Fruit fly (Drosophila melanogaster) whole organism, prepupa: ENCODE data around the gene CG14507.

ENCODE experiments used
- Blimp-1 ChIP-seq: fragments of 200-800 bp; sonication (Bioruptor generic); optimal IDR thresholded peaks from 3 replicates; lab custom pipeline; 2017; ENCODE audit warnings: missing biosample characterization, missing genetic modification characterization, mild to moderate bottlenecking, moderate library complexity, missing genetic modification reagents
- CG10631 ChIP-seq: fragments of 200-800 bp; sonication (Bioruptor generic); optimal IDR thresholded peaks from 2 replicates; lab custom pipeline; 2016; ENCODE audit warnings: missing biosample characterization, missing genetic modification characterization
- CG10669 ChIP-seq: fragments of 200-800 bp; sonication (Bioruptor generic); optimal IDR thresholded peaks from 3 replicates; lab custom pipeline; 2018; ENCODE audit warnings: missing biosample characterization, mild to moderate bottlenecking, missing genetic modification characterization, moderate library complexity
- CG11294 ChIP-seq: fragments of 200-800 bp; sonication (Bioruptor generic); IDR thresholded peaks from 2 replicates; pipeline ENCODE4 v1.3.6; 2022; ENCODE audit warnings: missing biosample characterization, missing genetic modification characterization
- CG11762 ChIP-seq: fragments of 200-800 bp; sonication (Bioruptor generic); optimal IDR thresholded peaks from 3 replicates; lab custom pipeline; 2016; ENCODE audit warnings: missing biosample characterization, missing genetic modification characterization; ENCODE audit not compliant: insufficient read depth
- CG11902 ChIP-seq: fragments of 200-800 bp; sonication (Bioruptor generic); optimal IDR thresholded peaks from 3 replicates; lab custom pipeline; 2016; ENCODE audit warnings: missing biosample characterization, missing genetic modification characterization
- CG1621 ChIP-seq: fragments of 200-800 bp; sonication (Bioruptor generic); optimal IDR thresholded peaks from 3 replicates; lab custom pipeline; 2018; ENCODE audit warnings: missing biosample characterization, mild to moderate bottlenecking, missing genetic modification characterization
- CG16779 ChIP-seq: fragments of 200-800 bp; sonication (Bioruptor generic); optimal IDR thresholded peaks from 3 replicates; lab custom pipeline; 2017; ENCODE audit warnings: missing biosample characterization, mild to moderate bottlenecking, missing genetic modification characterization
- CG31627 ChIP-seq: fragments of 200-800 bp; sonication (Bioruptor generic); optimal IDR thresholded peaks from 3 replicates; lab custom pipeline; 2016; ENCODE audit warnings: missing biosample characterization, missing genetic modification characterization
- CG32006 ChIP-seq: fragments of 200-800 bp; sonication (Bioruptor generic); optimal IDR thresholded peaks from 3 replicates; lab custom pipeline; 2017; ENCODE audit warnings: missing biosample characterization, mild to moderate bottlenecking, missing genetic modification characterization
- CG34406 ChIP-seq: fragments of 200-800 bp; sonication (Bioruptor generic); optimal IDR thresholded peaks from 3 replicates; lab custom pipeline; 2016; ENCODE audit warnings: missing biosample characterization, missing genetic modification characterization
- CG6163 ChIP-seq: fragments of 200-800 bp; sonication (Bioruptor generic); IDR thresholded peaks from 3 replicates; pipeline ENCODE4 v1.3.6; 2022; ENCODE audit warnings: missing biosample characterization, missing genetic modification characterization
- CG6276 ChIP-seq: fragments of 200-800 bp; sonication (Bioruptor generic); optimal IDR thresholded peaks from 2 replicates; lab custom pipeline; 2017; ENCODE audit warnings: missing biosample characterization, mild to moderate bottlenecking, missing genetic modification characterization
- CG6808 ChIP-seq: fragments of 200-800 bp; sonication (Bioruptor generic); optimal IDR thresholded peaks from 3 replicates; lab custom pipeline; 2017; ENCODE audit warnings: missing biosample characterization, missing genetic modification characterization, mild to moderate bottlenecking, moderate library complexity, missing genetic modification reagents
- CG7368 ChIP-seq: fragments of 200-800 bp; sonication (Bioruptor generic); optimal IDR thresholded peaks from 3 replicates; lab custom pipeline; 2016; ENCODE audit warnings: missing biosample characterization, missing genetic modification characterization
- CG8319 ChIP-seq: fragments of 200-800 bp; sonication (Bioruptor generic); optimal IDR thresholded peaks from 3 replicates; lab custom pipeline; 2016; ENCODE audit warnings: missing biosample characterization, missing genetic modification characterization
- CG8632 ChIP-seq: fragments of 200-800 bp; sonication (Bioruptor generic); optimal IDR thresholded peaks from 3 replicates; lab custom pipeline; 2016; ENCODE audit warnings: missing biosample characterization, missing genetic modification characterization
- CG9139 ChIP-seq: fragments of 200-800 bp; sonication (Bioruptor generic); optimal IDR thresholded peaks from 3 replicates; lab custom pipeline; 2017; ENCODE audit warnings: missing biosample characterization, mild to moderate bottlenecking, missing genetic modification characterization
- Eip75B ChIP-seq: fragments of 200-800 bp; sonication (Bioruptor generic); optimal IDR thresholded peaks from 3 replicates; lab custom pipeline; 2016; ENCODE audit warnings: missing biosample characterization, missing genetic modification characterization
- Eip78C ChIP-seq: fragments of 200-800 bp; sonication (Bioruptor generic); peaks from one replicate; lab custom pipeline; 2016; ENCODE audit warnings: missing biosample characterization, missing genetic modification characterization
- Eip93F ChIP-seq: fragments of 200-800 bp; sonication (Bioruptor generic); optimal IDR thresholded peaks from 2 replicates; lab custom pipeline; 2016; ENCODE audit warnings: missing biosample characterization, mild to moderate bottlenecking, missing genetic modification characterization
- Ets21C ChIP-seq: fragments of 200-800 bp; sonication (Bioruptor generic); optimal IDR thresholded peaks from 3 replicates; lab custom pipeline; 2016; ENCODE audit warnings: missing biosample characterization, missing genetic modification characterization
- Ets96B ChIP-seq: fragments of 200-800 bp; optimal IDR thresholded peaks from 2 replicates; lab custom pipeline; 2019; ENCODE audit warnings: missing biosample characterization, mild to moderate bottlenecking, missing genetic modification characterization, moderate library complexity
- Gug ChIP-seq: fragments of 200-800 bp; sonication (Bioruptor generic); IDR thresholded peaks from 2 replicates; pipeline ENCODE4 v1.3.6; 2022; ENCODE audit warnings: missing biosample characterization, missing genetic modification characterization
- Hr39 ChIP-seq: fragments of 200-800 bp; sonication (Bioruptor generic); optimal IDR thresholded peaks from 2 replicates; lab custom pipeline; 2016; ENCODE audit warnings: missing biosample characterization, missing genetic modification characterization
- Hr4 ChIP-seq: fragments of 200-800 bp; sonication (Bioruptor generic); optimal IDR thresholded peaks from 3 replicates; lab custom pipeline; 2016; ENCODE audit warnings: missing biosample characterization, missing genetic modification characterization
- Lpt ChIP-seq: fragments of 200-800 bp; sonication (Bioruptor generic); optimal IDR thresholded peaks from 3 replicates; lab custom pipeline; 2016; ENCODE audit warnings: missing biosample characterization, missing genetic modification characterization
- Met ChIP-seq: fragments of 200-800 bp; sonication (Bioruptor generic); optimal IDR thresholded peaks from 3 replicates; lab custom pipeline; 2016; ENCODE audit warnings: missing biosample characterization, missing genetic modification characterization
- OdsH ChIP-seq: fragments of 200-800 bp; sonication (Bioruptor generic); optimal IDR thresholded peaks from 3 replicates; lab custom pipeline; 2016; ENCODE audit warnings: missing biosample characterization, missing genetic modification characterization
- Smox ChIP-seq: fragments of 200-800 bp; sonication (Bioruptor generic); optimal IDR thresholded peaks from 3 replicates; lab custom pipeline; 2016; ENCODE audit warnings: missing biosample characterization, missing genetic modification characterization
- Sox102F ChIP-seq: fragments of 200-800 bp; sonication (Bioruptor generic); optimal IDR thresholded peaks from 2 replicates; lab custom pipeline; 2016; ENCODE audit warnings: missing biosample characterization, mild to moderate bottlenecking, missing genetic modification characterization
- Sox15 ChIP-seq: fragments of 200-800 bp; sonication (Bioruptor generic); optimal IDR thresholded peaks from 3 replicates; lab custom pipeline; 2016; ENCODE audit warnings: missing biosample characterization, missing genetic modification characterization
- achi ChIP-seq: fragments of 200-800 bp; sonication (Bioruptor generic); optimal IDR thresholded peaks from 3 replicates; lab custom pipeline; 2016; ENCODE audit warnings: missing biosample characterization, missing genetic modification characterization
- acj6 ChIP-seq: fragments of 200-800 bp; sonication (Bioruptor generic); optimal IDR thresholded peaks from 3 replicates; lab custom pipeline; 2016; ENCODE audit warnings: missing biosample characterization, missing genetic modification characterization
- dac ChIP-seq: fragments of 200-800 bp; sonication (Bioruptor generic); optimal IDR thresholded peaks from 2 replicates; lab custom pipeline; 2017; ENCODE audit warnings: missing biosample characterization, mild to moderate bottlenecking, missing genetic modification characterization
- dsx ChIP-seq: fragments of 200-800 bp; optimal IDR thresholded peaks from 3 replicates; lab custom pipeline; 2019; ENCODE audit warnings: missing biosample characterization, mild to moderate bottlenecking, missing genetic modification characterization, moderate library complexity; ENCODE audit not compliant: poor library complexity, severe bottlenecking
- eg ChIP-seq: fragments of 200-800 bp; sonication (Bioruptor generic); IDR thresholded peaks from 3 replicates; pipeline ENCODE4 v1.3.6; 2022; ENCODE audit warnings: missing biosample characterization, missing genetic modification characterization
- esn ChIP-seq: fragments of 200-800 bp; sonication (Bioruptor generic); optimal IDR thresholded peaks from 2 replicates; lab custom pipeline; 2016; ENCODE audit warnings: missing biosample characterization, mild to moderate bottlenecking, missing genetic modification characterization, moderate library complexity
- fd85E ChIP-seq: fragments of 200-800 bp; sonication (Bioruptor generic); optimal IDR thresholded peaks from 3 replicates; lab custom pipeline; 2016; ENCODE audit warnings: missing biosample characterization, missing genetic modification characterization
- lz ChIP-seq: fragments of 200-800 bp; sonication (Bioruptor generic); optimal IDR thresholded peaks from 3 replicates; lab custom pipeline; 2016; ENCODE audit warnings: missing biosample characterization, missing genetic modification characterization
- net ChIP-seq: fragments of 200-800 bp; sonication (Bioruptor generic); optimal IDR thresholded peaks from 3 replicates; lab custom pipeline; 2016; ENCODE audit warnings: missing biosample characterization, missing genetic modification characterization
- pdm3 ChIP-seq: fragments of 200-800 bp; sonication (Bioruptor generic); optimal IDR thresholded peaks from 3 replicates; lab custom pipeline; 2016; ENCODE audit warnings: missing biosample characterization, missing genetic modification characterization
- salr ChIP-seq, 2 experiments: fragments of 200-800 bp; sonication (Bioruptor generic); optimal IDR thresholded peaks; 3 replicates each; lab custom pipeline; 2016 to 2018; ENCODE audit warnings: missing biosample characterization in 2 of 2, missing genetic modification characterization in 2 of 2, mild to moderate bottlenecking in 1 of 2
- spab ChIP-seq: fragments of 200-800 bp; sonication (Bioruptor generic); optimal IDR thresholded peaks from 2 replicates; lab custom pipeline; 2017; ENCODE audit warnings: missing biosample characterization, mild to moderate bottlenecking, missing genetic modification characterization, missing genetic modification reagents
- ss ChIP-seq, 2 experiments: fragments of 200-800 bp; sonication (Bioruptor generic); optimal IDR thresholded peaks; 2 replicates in 1 of 2; 3 replicates in 1 of 2; lab custom pipeline; 2017 to 2018; ENCODE audit warnings: mild to moderate bottlenecking in 2 of 2, missing biosample characterization in 2 of 2, missing genetic modification characterization in 2 of 2, moderate library complexity in 1 of 2
- svp ChIP-seq: fragments of 200-800 bp; sonication (Bioruptor generic); peaks from one replicate; lab custom pipeline; 2016; ENCODE audit warnings: missing biosample characterization, missing genetic modification characterization
- topi ChIP-seq: fragments of 200-800 bp; sonication (Bioruptor generic); optimal IDR thresholded peaks from 3 replicates; lab custom pipeline; 2016; ENCODE audit warnings: missing biosample characterization, missing genetic modification characterization

The CG14507 gene

dm6 chr3R:29215652-29216483 is 11.7 kb downstream of the CG14507 start:
- no peak for TF ChIP-seq Eip93F (GFP tag; lab: Kevin White, UChicago)
- no peak for TF ChIP-seq CG10631 (GFP tag; lab: Kevin White, UChicago)
- no peak for TF ChIP-seq CG9139
- no peak for TF ChIP-seq CG11762 (GFP tag; lab: Kevin White, UChicago)
- TF ChIP-seq Lpt (GFP tag; lab: Kevin White, UChicago) = no peak
- TF ChIP-seq CG6163 = no peak
- no peak for TF ChIP-seq CG11902 (GFP tag; lab: Kevin White, UChicago)
- TF ChIP-seq CG8319 (GFP tag; lab: Kevin White, UChicago) = no peak
- no peak for TF ChIP-seq dac (GFP tag; lab: Kevin White, UChicago)
- TF ChIP-seq Hr4 (GFP tag; lab: Kevin White, UChicago) = peak; percentile 37
- no peak for TF ChIP-seq OdsH (GFP tag; lab: Kevin White, UChicago)
- no peak for TF ChIP-seq CG6808 (GFP tag; lab: Kevin White, UChicago)
- TF ChIP-seq CG32006 (GFP tag; lab: Kevin White, UChicago) = peak; percentile 24
- no peak for TF ChIP-seq CG8632 (GFP tag; lab: Kevin White, UChicago)
- TF ChIP-seq Gug (GFP tag; lab: Robert Waterston, UW) = no peak
- TF ChIP-seq CG10669 (GFP tag; lab: Kevin White, UChicago) = no peak
- no peak for TF ChIP-seq Ets21C (GFP tag; lab: Kevin White, UChicago)
- no peak for TF ChIP-seq fd85E (GFP tag; lab: Kevin White, UChicago)
- TF ChIP-seq CG16779 = no peak
- TF ChIP-seq CG11294 (GFP tag; lab: Robert Waterston, UW) = no peak
- TF ChIP-seq esn = no peak
- TF ChIP-seq Eip78C (GFP tag; lab: Kevin White, UChicago) = peak; percentile 50
- peak; percentile 81 for TF ChIP-seq svp (GFP tag; lab: Kevin White, UChicago)
- TF ChIP-seq CG7368 (GFP tag; lab: Kevin White, UChicago) = no peak
- no peak for TF ChIP-seq Blimp-1 (GFP tag; lab: Kevin White, UChicago)
- no peak for TF ChIP-seq dsx
- TF ChIP-seq ss (GFP tag; optimal IDR thresholded peaks at IDR 0.05; lab: Kevin White, UChicago) = peak in 1 of 2 experiments; percentile 53
- no peak for TF ChIP-seq spab
- no peak for TF ChIP-seq CG31627 (GFP tag; lab: Kevin White, UChicago)
- TF ChIP-seq CG6276 (GFP tag; lab: Kevin White, UChicago) = no peak
- no peak for TF ChIP-seq pdm3 (GFP tag; lab: Kevin White, UChicago)

DNA sequence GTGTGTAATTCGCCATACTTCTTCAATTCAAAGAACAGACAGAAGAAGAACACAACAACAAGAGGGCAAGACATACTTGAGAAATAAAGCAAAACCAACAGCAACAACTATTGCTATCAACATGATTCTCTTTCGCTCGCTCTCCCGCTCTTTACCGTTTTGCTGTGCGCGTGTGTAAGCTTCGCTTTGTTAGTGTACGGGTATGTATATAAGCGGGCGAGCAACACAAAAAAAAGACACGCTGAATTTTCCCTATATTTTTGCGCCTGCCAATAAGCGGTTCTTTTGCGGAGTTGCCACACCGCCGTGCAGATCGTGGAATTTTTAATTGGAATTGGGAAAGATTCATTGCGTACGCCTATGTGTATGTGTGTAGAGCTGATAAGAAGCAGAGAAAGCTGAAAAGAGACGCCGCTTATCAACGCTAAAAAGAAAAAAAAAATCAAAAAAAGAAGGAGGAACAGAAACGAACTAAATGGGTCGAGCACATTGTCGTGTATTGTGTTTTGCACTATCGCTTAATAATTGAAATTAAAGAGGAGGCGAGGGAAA is 12.5 kb downstream of the CG14507 start:
- peak; percentile 13 for TF ChIP-seq Smox (GFP tag; lab: Kevin White, UChicago)
- TF ChIP-seq Met (GFP tag; lab: Kevin White, UChicago) = peak; percentile 33
- peak; percentile 72 for TF ChIP-seq svp (GFP tag; lab: Kevin White, UChicago)
- TF ChIP-seq CG11294 (GFP tag; lab: Robert Waterston, UW) = 0 out of 2 replicates have a peak, but pooled peaks have one; percentile 6
- peak in 1 of 2 experiments; percentile 42 for TF ChIP-seq salr (GFP tag; optimal IDR thresholded peaks at IDR 0.05; lab: Kevin White, UChicago)
- TF ChIP-seq CG6808 (GFP tag; lab: Kevin White, UChicago) = peak; percentile 69
- TF ChIP-seq CG34406 (GFP tag; lab: Kevin White, UChicago) = peak; percentile 3
- TF ChIP-seq achi = peak; percentile 33
- no peak for TF ChIP-seq Sox15 (GFP tag; lab: Kevin White, UChicago)
- no peak for TF ChIP-seq Hr39 (GFP tag; lab: Kevin White, UChicago)
- TF ChIP-seq acj6 (GFP tag; lab: Kevin White, UChicago) = peak; percentile 15
- peak; percentile 66 for TF ChIP-seq CG1621
- TF ChIP-seq topi (GFP tag; lab: Kevin White, UChicago) = peak; percentile 25
- TF ChIP-seq lz (GFP tag; lab: Kevin White, UChicago) = peak; percentile 23
- TF ChIP-seq CG32006 (GFP tag; lab: Kevin White, UChicago) = peak; percentile 51
- no peak for TF ChIP-seq OdsH (GFP tag; lab: Kevin White, UChicago)
- TF ChIP-seq Sox102F (GFP tag; lab: Kevin White, UChicago) = peak; percentile 10
- TF ChIP-seq CG16779 = peak; percentile 65
- TF ChIP-seq fd85E (GFP tag; lab: Kevin White, UChicago) = no peak
- TF ChIP-seq Eip75B = peak; percentile 26
- TF ChIP-seq CG7368 (GFP tag; lab: Kevin White, UChicago) = peak; percentile 9
- peak; percentile 70 for TF ChIP-seq Ets96B (tag; lab: Kevin White, UChicago)
- TF ChIP-seq eg (GFP tag; lab: Robert Waterston, UW) = peak; percentile 55
- peak; percentile 9 for TF ChIP-seq net
- peak; percentile 23 for TF ChIP-seq pdm3 (GFP tag; lab: Kevin White, UChicago)
- peak; percentile 17 for TF ChIP-seq esn
- TF ChIP-seq CG8319 (GFP tag; lab: Kevin White, UChicago) = no peak
- peak; percentile 62 for TF ChIP-seq Eip78C (GFP tag; lab: Kevin White, UChicago)
- peak; percentile 82 for TF ChIP-seq CG6163
